Fruit fly (Drosophila melanogaster) whole organism, adult: Measurements from ENCODE around the gene PolA1.

ENCODE experiments used
- CG11617 ChIP-seq: fragments of 200-800 bp; sonication (Bioruptor generic); optimal IDR thresholded peaks from 2 replicates; lab custom pipeline; 2017; ENCODE audit warnings: mild to moderate bottlenecking, missing biosample characterization, missing genetic modification reagents, missing genetic modification characterization
- CG12768 ChIP-seq: fragments of 200-800 bp; sonication (Bioruptor generic); optimal IDR thresholded peaks from 2 replicates; lab custom pipeline; 2017; ENCODE audit warnings: missing biosample characterization, missing genetic modification characterization, mild to moderate bottlenecking, moderate library complexity, missing genetic modification reagents
- CG14711 ChIP-seq: fragments of 200-800 bp; sonication (Bioruptor generic); optimal IDR thresholded peaks from 2 replicates; lab custom pipeline; 2018; ENCODE audit warnings: missing biosample characterization, mild to moderate bottlenecking, missing genetic modification characterization, moderate library complexity
- CG1620 ChIP-seq: fragments of 200-800 bp; sonication (Bioruptor generic); optimal IDR thresholded peaks from 2 replicates; lab custom pipeline; 2016; ENCODE audit warnings: missing biosample characterization, missing genetic modification characterization
- CG33017 ChIP-seq: fragments of 200-800 bp; sonication (Bioruptor generic); optimal IDR thresholded peaks from 2 replicates; lab custom pipeline; 2018; ENCODE audit warnings: missing biosample characterization, mild to moderate bottlenecking, missing genetic modification characterization, moderate library complexity
- CG5204 ChIP-seq: fragments of 200-800 bp; sonication (Bioruptor generic); optimal IDR thresholded peaks from 2 replicates; lab custom pipeline; 2016; ENCODE audit warnings: missing biosample characterization, missing genetic modification characterization
- CG7045 ChIP-seq: fragments of 200-800 bp; sonication (Bioruptor generic); optimal IDR thresholded peaks from 2 replicates; lab custom pipeline; 2017; ENCODE audit warnings: missing biosample characterization, mild to moderate bottlenecking, missing genetic modification characterization
- CG7101 ChIP-seq: fragments of 200-800 bp; sonication (Bioruptor generic); optimal IDR thresholded peaks from 2 replicates; lab custom pipeline; 2018; ENCODE audit warnings: missing biosample characterization, mild to moderate bottlenecking, missing genetic modification characterization, moderate library complexity
- Clk ChIP-seq: fragments of 200-800 bp; sonication (Bioruptor generic); optimal IDR thresholded peaks from 2 replicates; lab custom pipeline; 2017; ENCODE audit warnings: missing biosample characterization, missing genetic modification characterization
- Crg-1 ChIP-seq: fragments of 200-800 bp; sonication (Bioruptor generic); optimal IDR thresholded peaks from 2 replicates; lab custom pipeline; 2016; ENCODE audit warnings: missing biosample characterization, missing genetic modification characterization
- Hr96 ChIP-seq: fragments of 200-800 bp; sonication (Bioruptor generic); optimal IDR thresholded peaks from 2 replicates; lab custom pipeline; 2016; ENCODE audit warnings: missing biosample characterization, missing genetic modification characterization
- Mnt ChIP-seq: fragments of 200-800 bp; sonication (Bioruptor generic); optimal IDR thresholded peaks from 2 replicates; lab custom pipeline; 2016; ENCODE audit warnings: missing biosample characterization, mild to moderate bottlenecking, missing genetic modification characterization
- bab1 ChIP-seq: fragments of 200-800 bp; sonication (Bioruptor generic); optimal IDR thresholded peaks from 3 replicates; lab custom pipeline; 2019; ENCODE audit warnings: missing biosample characterization, mild to moderate bottlenecking, missing genetic modification characterization, moderate library complexity
- cic ChIP-seq: fragments of 200-800 bp; sonication (Bioruptor generic); optimal IDR thresholded peaks from 2 replicates; lab custom pipeline; 2017; ENCODE audit warnings: missing biosample characterization, mild to moderate bottlenecking, missing genetic modification characterization, moderate library complexity
- cnc ChIP-seq, 2 experiments: fragments of >200 bp; optimal IDR thresholded peaks; 2 replicates each; lab custom pipeline; 2017
- kay ChIP-seq: fragments of 200-800 bp; sonication (Bioruptor generic); peaks from one replicate; lab custom pipeline; 2016; ENCODE audit warnings: missing biosample characterization, missing genetic modification characterization, borderline replicate concordance
- ovo ChIP-seq: fragments of 200-800 bp; sonication (Bioruptor generic); optimal IDR thresholded peaks from 2 replicates; lab custom pipeline; 2016; ENCODE audit warnings: missing biosample characterization, missing genetic modification characterization
- pad ChIP-seq: fragments of 200-800 bp; sonication (Bioruptor generic); optimal IDR thresholded peaks from 3 replicates; lab custom pipeline; 2017; ENCODE audit warnings: missing biosample characterization, missing genetic modification characterization, mild to moderate bottlenecking, moderate library complexity, missing genetic modification reagents
- tj ChIP-seq: fragments of 200-800 bp; sonication (Bioruptor generic); optimal IDR thresholded peaks from 3 replicates; lab custom pipeline; 2017; ENCODE audit warnings: missing biosample characterization, mild to moderate bottlenecking, missing genetic modification characterization, moderate library complexity
- toe ChIP-seq: fragments of 200-800 bp; sonication (Bioruptor generic); optimal IDR thresholded peaks from 2 replicates; lab custom pipeline; 2016; ENCODE audit warnings: missing biosample characterization, missing genetic modification characterization

PolA1 gene

dm6 chr3R:21643197-21643596 is 28.4 kb downstream of the PolA1 start:
- TF ChIP-seq CG14711 (tag; lab: Kevin White, UChicago) (no peak), pad (GFP tag; lab: Kevin White, UChicago) (no peak), ovo (GFP tag; lab: Kevin White, UChicago) (no peak), CG11617 (GFP tag; lab: Kevin White, UChicago) (no peak), Hr96 (GFP tag; lab: Kevin White, UChicago) (no peak), bab1 (no peak), CG12768 (GFP tag; lab: Kevin White, UChicago) (no peak), CG33017 (tag; lab: Kevin White, UChicago) (no peak), Mnt (GFP tag; lab: Kevin White, UChicago) (no peak)

- TF ChIP-seq tj (no peak), cic (GFP tag; lab: Kevin White, UChicago) (no peak), CG5204 (no peak)
These were observed 29.2 kb downstream of the PolA1 start for dm6 chr3R:21642301-21642700.

- TF ChIP-seq CG11617 (GFP tag; lab: Kevin White, UChicago) (no peak), tj (no peak), CG7045 (no peak), CG5204 (no peak), CG33017 (tag; lab: Kevin White, UChicago) (no peak), CG7101 (no peak), Hr96 (GFP tag; lab: Kevin White, UChicago) (no peak), bab1 (no peak), Clk (GFP tag; lab: Kevin White, UChicago) (no peak), CG1620 (no peak), pad (GFP tag; lab: Kevin White, UChicago) (no peak), CG12768 (GFP tag; lab: Kevin White, UChicago) (no peak), kay (GFP tag; lab: Kevin White, UChicago) (no peak), Mnt (GFP tag; lab: Kevin White, UChicago) (no peak), toe (GFP tag; lab: Kevin White, UChicago) (no peak)
These were observed 29.9 kb downstream of the PolA1 start for dm6 chr3R:21641517-21642137.

dm6 chr3R:21640337-21640994 is 31.1 kb downstream of the PolA1 start:
- TF ChIP-seq CG12768 (GFP tag; lab: Kevin White, UChicago), result no peak
- TF ChIP-seq pad (GFP tag; lab: Kevin White, UChicago), result no peak
- TF ChIP-seq tj, result no peak
- TF ChIP-seq CG5204, result no peak
- TF ChIP-seq ovo (GFP tag; lab: Kevin White, UChicago), result no peak
- no peak for TF ChIP-seq toe (GFP tag; lab: Kevin White, UChicago)
- TF ChIP-seq Hr96 (GFP tag; lab: Kevin White, UChicago), result no peak
- no peak for TF ChIP-seq cnc (optimal IDR thresholded peaks at IDR 0.05; lab: Kevin White, UChicago)
- no peak for TF ChIP-seq Mnt (GFP tag; lab: Kevin White, UChicago)

dm6 chr3R:21638437-21638836 is 33.1 kb downstream of the PolA1 start:
- no peak for TF ChIP-seq Clk (GFP tag; lab: Kevin White, UChicago)
- no peak for TF ChIP-seq Hr96 (GFP tag; lab: Kevin White, UChicago)
- TF ChIP-seq cic (GFP tag; lab: Kevin White, UChicago), result no peak
- no peak for TF ChIP-seq ovo (GFP tag; lab: Kevin White, UChicago)
- no peak for TF ChIP-seq CG1620
- no peak for TF ChIP-seq CG5204
- no peak for TF ChIP-seq cnc (optimal IDR thresholded peaks at IDR 0.05; lab: Kevin White, UChicago)
- TF ChIP-seq tj, result no peak
- no peak for TF ChIP-seq CG12768 (GFP tag; lab: Kevin White, UChicago)
- no peak for TF ChIP-seq CG11617 (GFP tag; lab: Kevin White, UChicago)
- no peak for TF ChIP-seq kay (GFP tag; lab: Kevin White, UChicago)
- TF ChIP-seq CG33017 (tag; lab: Kevin White, UChicago), result no peak
- no peak for TF ChIP-seq Mnt (GFP tag; lab: Kevin White, UChicago)
- no peak for TF ChIP-seq Crg-1
- no peak for TF ChIP-seq CG7101
- no peak for TF ChIP-seq CG14711 (tag; lab: Kevin White, UChicago)
- TF ChIP-seq CG7045, result no peak

dm6 chr3R:21636867-21637481 is 34.6 kb downstream of the PolA1 start:
- TF ChIP-seq CG33017 (tag; lab: Kevin White, UChicago) (no peak), cic (GFP tag; lab: Kevin White, UChicago) (no peak), Clk (GFP tag; lab: Kevin White, UChicago) (no peak), CG7045 (no peak), kay (GFP tag; lab: Kevin White, UChicago) (no peak), CG7101 (no peak), Crg-1 (no peak), CG11617 (GFP tag; lab: Kevin White, UChicago) (no peak), cnc (optimal IDR thresholded peaks at IDR 0.05; lab: Kevin White, UChicago) (no peak), ovo (GFP tag; lab: Kevin White, UChicago) (no peak), bab1 (no peak), Hr96 (GFP tag; lab: Kevin White, UChicago) (no peak)
